Fruit fly (Drosophila melanogaster) whole organism, embryonic: ENCODE measurements around the gene CG15553.

Source experiments
- ATbp ChIP-seq: fragments of 200-800 bp; sonication (Bioruptor generic); optimal IDR thresholded peaks from 2 replicates; lab custom pipeline; 2017; ENCODE audit warnings: missing biosample characterization, mild to moderate bottlenecking, missing genetic modification characterization, missing genetic modification reagents
- Bteb2 ChIP-seq: fragments of 200-800 bp; sonication (Bioruptor generic); optimal IDR thresholded peaks from 2 replicates; lab custom pipeline; 2016; ENCODE audit warnings: missing biosample characterization, missing genetic modification characterization
- CG10267 ChIP-seq: fragments of 200-800 bp; sonication (Bioruptor generic); optimal IDR thresholded peaks from 2 replicates; lab custom pipeline; 2018; ENCODE audit warnings: missing biosample characterization, mild to moderate bottlenecking, missing genetic modification characterization, moderate library complexity
- CG10979 ChIP-seq: fragments of 200-800 bp; sonication (Bioruptor generic); optimal IDR thresholded peaks from 2 replicates; lab custom pipeline; 2018; ENCODE audit warnings: missing biosample characterization, mild to moderate bottlenecking, missing genetic modification characterization, moderate library complexity
- CG11504 ChIP-seq: fragments of 200-800 bp; sonication (Bioruptor generic); optimal IDR thresholded peaks from 3 replicates; lab custom pipeline; 2019; ENCODE audit warnings: missing biosample characterization, mild to moderate bottlenecking, missing genetic modification characterization, moderate library complexity
- CG11560 ChIP-seq: fragments of 200-800 bp; sonication (Bioruptor generic); IDR thresholded peaks from 3 replicates; pipeline ENCODE4 v1.3.6; 2022; ENCODE audit warnings: missing biosample characterization, missing genetic modification characterization
- CG14667 ChIP-seq: fragments of 200-800 bp; sonication (Bioruptor generic); IDR thresholded peaks from 2 replicates; pipeline ENCODE4 v1.3.6; 2022; ENCODE audit warnings: missing biosample characterization, missing genetic modification characterization
- CG1603 ChIP-seq: fragments of 200-800 bp; sonication (Bioruptor generic); optimal IDR thresholded peaks from 2 replicates; lab custom pipeline; 2019; ENCODE audit warnings: missing biosample characterization, mild to moderate bottlenecking, missing genetic modification characterization, moderate library complexity
- CG17186 ChIP-seq: fragments of 200-800 bp; sonication (Bioruptor generic); optimal IDR thresholded peaks from 3 replicates; lab custom pipeline; 2017; ENCODE audit warnings: missing biosample characterization, missing genetic modification reagents, missing genetic modification characterization
- CG18262 ChIP-seq: fragments of 200-800 bp; optimal IDR thresholded peaks from 3 replicates; lab custom pipeline; 2019; ENCODE audit warnings: missing biosample characterization, mild to moderate bottlenecking, missing genetic modification characterization, moderate library complexity
- CG18476 ChIP-seq: fragments of 200-800 bp; sonication (Bioruptor generic); optimal IDR thresholded peaks from 2 replicates; lab custom pipeline; 2016; ENCODE audit warnings: missing biosample characterization, mild to moderate bottlenecking, missing genetic modification characterization
- CG2889 ChIP-seq: fragments of 200-800 bp; sonication (Bioruptor generic); IDR thresholded peaks from 3 replicates; pipeline ENCODE4 v1.3.6; 2022; ENCODE audit warnings: missing biosample characterization, missing genetic modification characterization
- CG31441 ChIP-seq: fragments of 200-800 bp; sonication (Bioruptor generic); IDR thresholded peaks from 2 replicates; pipeline ENCODE4 v1.3.6; 2022; ENCODE audit warnings: missing biosample characterization, missing genetic modification characterization
- CG32767 ChIP-seq: fragments of 200-800 bp; sonication (Bioruptor generic); IDR thresholded peaks from 2 replicates; pipeline ENCODE4 v1.3.6; 2022; ENCODE audit warnings: missing biosample characterization, missing genetic modification characterization
- CG4360 ChIP-seq: fragments of 200-800 bp; sonication (Bioruptor generic); IDR thresholded peaks from 2 replicates; pipeline ENCODE4 v1.3.6; 2022; ENCODE audit warnings: missing biosample characterization, missing genetic modification characterization
- CG6683 ChIP-seq: fragments of 200-800 bp; sonication (Bioruptor generic); optimal IDR thresholded peaks from 2 replicates; lab custom pipeline; 2017; ENCODE audit warnings: missing biosample characterization, mild to moderate bottlenecking, missing genetic modification characterization, missing genetic modification reagents
- CG8089 ChIP-seq: fragments of 200-800 bp; sonication (Bioruptor generic); optimal IDR thresholded peaks from 3 replicates; lab custom pipeline; 2016; ENCODE audit warnings: missing biosample characterization, missing genetic modification characterization
- CG8765 ChIP-seq: fragments of 200-800 bp; sonication (Bioruptor generic); IDR thresholded peaks from 2 replicates; pipeline ENCODE4 v1.3.6; 2022; ENCODE audit warnings: missing biosample characterization, missing genetic modification characterization
- CG9215 ChIP-seq: fragments of 200-800 bp; sonication (Bioruptor generic); IDR thresholded peaks from 2 replicates; pipeline ENCODE4 v1.3.6; 2022; ENCODE audit warnings: missing biosample characterization, missing genetic modification characterization
- Dad ChIP-seq: fragments of 200-800 bp; sonication (Bioruptor generic); optimal IDR thresholded peaks from 3 replicates; lab custom pipeline; 2016; ENCODE audit warnings: missing biosample characterization, missing genetic modification characterization
- Doc2 ChIP-seq: fragments of 200-800 bp; sonication (Bioruptor generic); IDR thresholded peaks from 2 replicates; pipeline ENCODE4 v1.3.6; 2022; ENCODE audit warnings: missing biosample characterization, missing genetic modification characterization
- Dp ChIP-seq: fragments of 200-800 bp; sonication (Bioruptor generic); optimal IDR thresholded peaks from 2 replicates; lab custom pipeline; 2018; ENCODE audit warnings: missing biosample characterization, mild to moderate bottlenecking, missing genetic modification characterization, moderate library complexity
- H2.0 ChIP-seq: fragments of 200-800 bp; sonication (Bioruptor generic); IDR thresholded peaks from 2 replicates; pipeline ENCODE4 v1.3.6; 2022; ENCODE audit warnings: missing biosample characterization, missing genetic modification characterization
- Opbp ChIP-seq: fragments of 200-800 bp; sonication (Bioruptor generic); IDR thresholded peaks from 3 replicates; pipeline ENCODE4 v1.3.6; 2022; ENCODE audit warnings: missing biosample characterization, missing genetic modification characterization; ENCODE audit not compliant: partially characterized antibody
- Vsx1 ChIP-seq: fragments of 200-800 bp; sonication (Bioruptor generic); optimal IDR thresholded peaks from 2 replicates; lab custom pipeline; 2017; ENCODE audit warnings: missing biosample characterization, mild to moderate bottlenecking, missing genetic modification characterization, missing genetic modification reagents
- abd-A ChIP-seq: fragments of 200-800 bp; sonication (Bioruptor generic); optimal IDR thresholded peaks from 3 replicates; lab custom pipeline; 2019; ENCODE audit warnings: missing biosample characterization, mild to moderate bottlenecking, missing genetic modification characterization, moderate library complexity
- amos ChIP-seq: fragments of 200-800 bp; sonication (Bioruptor generic); IDR thresholded peaks from 2 replicates; pipeline ENCODE4 v1.3.6; 2022; ENCODE audit warnings: missing biosample characterization, missing genetic modification characterization; ENCODE audit not compliant: partially characterized antibody
- ara ChIP-seq: fragments of 200-800 bp; sonication (Bioruptor generic); IDR thresholded peaks from 2 replicates; pipeline ENCODE4 v1.3.6; 2022; ENCODE audit warnings: missing biosample characterization, missing genetic modification characterization
- ase ChIP-seq: fragments of 200-800 bp; sonication (Bioruptor generic); IDR thresholded peaks from 3 replicates; pipeline ENCODE4 v1.3.6; 2022; ENCODE audit warnings: missing biosample characterization, missing genetic modification characterization
- caup ChIP-seq: fragments of 200-800 bp; sonication (Bioruptor generic); optimal IDR thresholded peaks from 3 replicates; lab custom pipeline; 2017; ENCODE audit warnings: missing biosample characterization, mild to moderate bottlenecking, missing genetic modification characterization, moderate library complexity; ENCODE audit not compliant: severe bottlenecking
- chif ChIP-seq, 2 experiments: fragments of 200-800 bp; sonication (Bioruptor generic); optimal IDR thresholded peaks; 3 replicates each; lab custom pipeline; 2016; ENCODE audit warnings: missing biosample characterization in 2 of 2, missing genetic modification characterization in 2 of 2
- chn ChIP-seq: fragments of 200-800 bp; sonication (Bioruptor generic); optimal IDR thresholded peaks from 2 replicates; lab custom pipeline; 2016; ENCODE audit warnings: missing biosample characterization, missing genetic modification characterization
- fu2 ChIP-seq: fragments of 200-800 bp; sonication (Bioruptor generic); optimal IDR thresholded peaks from 2 replicates; lab custom pipeline; 2016; ENCODE audit warnings: missing biosample characterization, missing genetic modification characterization
- gem ChIP-seq: fragments of 200-800 bp; sonication (Bioruptor generic); optimal IDR thresholded peaks from 2 replicates; lab custom pipeline; 2019; ENCODE audit warnings: missing biosample characterization, mild to moderate bottlenecking, missing genetic modification characterization, moderate library complexity
- lilli ChIP-seq: fragments of 200-800 bp; sonication (Bioruptor generic); optimal IDR thresholded peaks from 3 replicates; lab custom pipeline; 2016; ENCODE audit warnings: missing biosample characterization, missing genetic modification characterization
- mirr ChIP-seq: fragments of 200-800 bp; sonication (Bioruptor generic); optimal IDR thresholded peaks from 3 replicates; lab custom pipeline; 2018; ENCODE audit warnings: missing biosample characterization, mild to moderate bottlenecking, missing genetic modification characterization
- nom ChIP-seq: fragments of 200-800 bp; sonication (Bioruptor generic); optimal IDR thresholded peaks from 2 replicates; lab custom pipeline; 2017; ENCODE audit warnings: missing biosample characterization, missing genetic modification characterization, mild to moderate bottlenecking, moderate library complexity, missing genetic modification reagents
- pan ChIP-seq, 4 experiments: fragments of >200 bp in 3 of 4; fragments of 200-800 bp in 1 of 4; sonication (Bioruptor generic) in 1 of 4; optimal IDR thresholded peaks in 3 of 4; IDR thresholded peaks in 1 of 4; 2 replicates each; pipeline versions ENCODE4 v1.3.6 to Lab custom; 2017 to 2022; ENCODE audit warnings: missing biosample characterization in 2 of 4, missing genetic modification characterization in 2 of 4, mixed read lengths in 1 of 4
- prd ChIP-seq, 3 experiments: fragments of >200 bp in 2 of 3; fragments of 200-800 bp in 1 of 3; sonication (Bioruptor generic) in 1 of 3; optimal IDR thresholded peaks in 2 of 3; IDR thresholded peaks in 1 of 3; 2 replicates in 2 of 3; 3 replicates in 1 of 3; pipeline versions ENCODE4 v1.3.6 to Lab custom; 2017 to 2022; ENCODE audit warnings: missing biosample characterization in 1 of 3, missing genetic modification characterization in 1 of 3
- rib ChIP-seq: fragments of 200-800 bp; sonication (Bioruptor generic); IDR thresholded peaks from 2 replicates; pipeline ENCODE4 v1.3.6; 2022; ENCODE audit warnings: missing biosample characterization, missing genetic modification characterization
- salm ChIP-seq: fragments of 200-800 bp; sonication (Bioruptor generic); optimal IDR thresholded peaks from 2 replicates; lab custom pipeline; 2018; ENCODE audit warnings: missing biosample characterization, mild to moderate bottlenecking, missing genetic modification characterization
- so ChIP-seq: fragments of 200-800 bp; sonication (Bioruptor generic); IDR thresholded peaks from 3 replicates; pipeline ENCODE4 v1.3.6; 2022; ENCODE audit warnings: missing biosample characterization, missing genetic modification characterization
- sob ChIP-seq: fragments of 200-800 bp; sonication (Bioruptor generic); IDR thresholded peaks from 2 replicates; pipeline ENCODE4 v1.3.6; 2022; ENCODE audit warnings: missing biosample characterization, missing genetic modification characterization
- unpg ChIP-seq: fragments of 200-800 bp; sonication (Bioruptor generic); optimal IDR thresholded peaks from 3 replicates; lab custom pipeline; 2018; ENCODE audit warnings: missing biosample characterization, mild to moderate bottlenecking, missing genetic modification characterization, moderate library complexity
- zen ChIP-seq: fragments of 200-800 bp; sonication (Bioruptor generic); optimal IDR thresholded peaks from 3 replicates; lab custom pipeline; 2018; ENCODE audit warnings: missing biosample characterization, mild to moderate bottlenecking, missing genetic modification characterization, moderate library complexity
- zfh2 ChIP-seq: fragments of 200-800 bp; sonication (Bioruptor generic); optimal IDR thresholded peaks from 2 replicates; lab custom pipeline; 2016; ENCODE audit warnings: missing biosample characterization, missing genetic modification characterization

Gene CG15553

DNA sequence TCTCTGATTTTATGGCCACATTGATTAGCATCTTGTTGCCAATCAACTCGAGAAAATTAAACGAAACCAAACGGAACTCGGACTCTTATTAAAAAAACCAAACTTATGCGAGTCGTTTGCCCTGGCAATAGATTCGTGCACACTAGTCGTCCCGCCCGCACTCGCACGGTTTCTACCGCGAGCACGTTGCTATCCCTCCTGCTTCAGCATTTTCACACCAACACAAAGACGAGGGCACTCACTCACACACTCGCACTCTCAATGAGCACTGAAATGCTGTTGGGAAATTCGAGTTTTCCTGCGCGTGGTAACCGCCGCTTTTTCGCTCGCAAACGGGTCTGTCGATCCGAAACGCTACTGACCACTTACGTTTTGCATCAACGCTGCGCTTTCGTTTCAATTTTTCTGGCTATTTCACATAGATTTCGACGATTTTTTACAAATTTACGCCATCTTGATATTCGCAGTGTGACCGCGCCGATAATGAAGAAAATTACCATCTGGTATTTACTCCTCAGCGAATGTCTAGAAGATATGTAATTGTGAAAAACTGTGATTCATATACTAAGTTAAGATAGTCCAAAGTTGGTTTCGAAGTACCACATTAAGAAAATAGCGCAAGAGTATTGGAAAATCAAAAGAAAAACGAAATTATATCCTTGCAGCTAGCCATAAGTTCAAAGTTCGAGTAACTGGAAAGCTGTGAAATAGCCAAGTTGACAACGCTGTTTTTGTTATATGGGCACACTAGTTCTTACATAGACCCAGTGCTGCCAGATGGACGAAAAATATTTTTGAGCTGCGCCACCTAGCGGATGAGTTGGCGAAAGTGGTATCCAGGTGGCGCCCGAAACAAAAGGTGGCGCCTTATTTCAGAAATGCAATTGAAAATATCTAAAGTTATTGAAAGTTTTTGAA, 40.0 kb downstream of the CG15553 start, which contains the start of gene dco (continued):
- TF ChIP-seq CG8089 (peak; percentile 71), CG10267 (peak; percentile 60), ATbp (GFP tag; lab: Kevin White, UChicago) (no peak), Bteb2 (GFP tag; lab: Kevin White, UChicago) (no peak), Vsx1 (peak; percentile 18), sob (peak; percentile 78), chn (GFP tag; lab: Kevin White, UChicago) (peak; percentile 61), H2.0 (GFP tag; lab: Robert Waterston, UW) (peak; percentile 79), so (GFP tag; lab: Robert Waterston, UW) (peak; percentile 50; the same call in 1 of the 3 replicates), unpg (GFP tag; lab: Kevin White, UChicago) (peak; percentile 46), amos (GFP tag; lab: Robert Waterston, UW) (peak; percentile 51), nom (GFP tag; lab: Kevin White, UChicago) (no peak), Opbp (GFP tag; lab: Robert Waterston, UW) (peak; percentile 49; the same call in 1 of the 3 replicates), salm (tag; lab: Kevin White, UChicago) (no peak), fu2 (GFP tag; lab: Kevin White, UChicago) (peak; percentile 14), CG17186 (GFP tag; lab: Kevin White, UChicago) (peak; percentile 47), caup (GFP tag; lab: Kevin White, UChicago) (peak; percentile 67), prd (optimal IDR thresholded peaks at IDR 0.05; lab: Kevin White, UChicago) (no peak), prd (GFP tag; IDR thresholded peaks at IDR 0.05; lab: Robert Waterston, UW) (peak; percentile 89), chif (GFP tag; optimal IDR thresholded peaks at IDR 0.05; lab: Kevin White, UChicago) (peak; percentile 76 to 86), ase (peak; percentile 72; the same call in 1 of the 3 replicates), abd-A (tag; lab: Kevin White, UChicago) (peak; percentile 48), CG9215 (peak; percentile 77), CG18476 (peak; percentile 9), CG32767 (no peak), CG10979 (tag; lab: Kevin White, UChicago) (peak; percentile 34), CG6683 (no peak), CG31441 (GFP tag; lab: Robert Waterston, UW) (peak; percentile 58), CG14667 (peak; percentile 88), Dp (GFP tag; lab: Kevin White, UChicago) (peak; percentile 47), mirr (GFP tag; lab: Kevin White, UChicago) (no peak), CG11560 (peak; percentile 83), CG4360 (GFP tag; lab: Robert Waterston, UW) (no peak; the same call in 1 of the 2 replicates), zen (peak; percentile 79), rib (GFP tag; lab: Robert Waterston, UW) (peak; percentile 30; the same call in 1 of the 2 replicates), pan (optimal IDR thresholded peaks at IDR 0.05; lab: Kevin White, UChicago) (no peak), pan (GFP tag; optimal IDR thresholded peaks at IDR 0.05 in 1 of 2, IDR thresholded peaks at IDR 0.05 in 1 of 2) (peak in 1 of 2 experiments; percentile 84), ara (peak; percentile 71), CG2889 (GFP tag; lab: Robert Waterston, UW) (peak; percentile 76; the same call in 1 of the 3 replicates), Dad (GFP tag; lab: Kevin White, UChicago) (peak; percentile 76), lilli (GFP tag; lab: Kevin White, UChicago) (peak; percentile 72), CG1603 (tag; lab: Kevin White, UChicago) (peak; percentile 67), Doc2 (GFP tag; lab: Robert Waterston, UW) (0 out of 2 replicates have a peak, but pooled peaks have one; percentile 28), zfh2 (GFP tag; lab: Kevin White, UChicago) (peak; percentile 55), gem (tag; lab: Kevin White, UChicago) (peak; percentile 59), CG18262 (tag; lab: Kevin White, UChicago) (peak; percentile 58), CG8765 (GFP tag; lab: Robert Waterston, UW) (no peak; the same call in 1 of the 2 replicates), CG11504 (peak; percentile 63)
